Fruit fly (Drosophila melanogaster) whole organism: ENCODE measurements around the gene CecC.

Source experiments
- CG8478 ChIP-seq: fragments of >200 bp; optimal IDR thresholded peaks from 2 replicates; lab custom pipeline; 2018; ENCODE audit warnings: inconsistent platforms
- Dll ChIP-seq: fragments of >200 bp; optimal IDR thresholded peaks from 2 replicates; lab custom pipeline; 2017
- EcR ChIP-seq, 2 experiments: fragments of >200 bp; optimal IDR thresholded peaks; 2 replicates each; lab custom pipeline; 2017; ENCODE audit warnings: missing biosample characterization in 2 of 2, missing genetic modification characterization in 2 of 2, missing genetic modification reagents in 2 of 2
- pan ChIP-seq: fragments of >200 bp; optimal IDR thresholded peaks from 2 replicates; lab custom pipeline; 2017
- psq ChIP-seq: fragments of >200 bp; optimal IDR thresholded peaks from 2 replicates; lab custom pipeline; 2017

DNA sequence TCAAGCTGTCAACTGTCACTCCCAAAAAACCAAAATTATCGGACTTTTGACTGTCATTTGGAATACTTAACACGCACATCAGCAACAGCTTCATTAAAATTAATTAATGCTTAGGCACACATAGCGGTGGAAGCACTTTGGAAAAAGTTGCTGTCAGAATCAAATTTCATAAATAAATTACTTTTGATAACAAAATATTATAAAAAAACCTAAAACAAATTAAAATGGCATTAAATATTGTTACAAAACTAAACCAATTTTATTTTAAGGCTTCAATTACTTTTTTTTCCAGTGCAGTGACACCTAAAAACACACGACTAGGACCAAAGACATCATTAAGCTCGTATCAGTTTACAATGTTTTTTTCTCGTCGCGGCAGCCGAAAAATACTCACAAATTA, 39.9 kb downstream of the CecC start:
- no peak for TF ChIP-seq pan (lab: Kevin White, UChicago)
- TF ChIP-seq psq (lab: Kevin White, UChicago): no peak
- TF ChIP-seq CG8478: no peak
- TF ChIP-seq Dll (lab: Kevin White, UChicago): no peak
- no peak for TF ChIP-seq EcR (GFP tag; optimal IDR thresholded peaks at IDR 0.05; lab: Kevin White, UChicago)
